Worm (Caenorhabditis elegans) whole organism, L4 larva: ENCODE results near the gene ugt-38.

Experiments used
- F10B5.3 ChIP-seq: sonication (generic microtip); optimal IDR thresholded peaks from 2 replicates; lab custom pipeline; 2016; ENCODE audit warnings: mild to moderate bottlenecking, missing genetic modification characterization, missing compliant biosample characterization
- ZK546.5 ChIP-seq, 2 experiments: sonication (generic microtip); optimal IDR thresholded peaks; 2 replicates each; lab custom pipeline; 2017; ENCODE audit warnings: missing biosample characterization in 2 of 2, missing genetic modification characterization in 2 of 2
- jun-1 ChIP-seq: fragments of 150-350 bp; optimal IDR thresholded peaks from 2 replicates; lab custom pipeline; 2014; ENCODE audit warnings: missing biosample characterization, missing genetic modification reagents, missing genetic modification characterization
- lin-13 ChIP-seq: fragments of 150-350 bp; optimal IDR thresholded peaks from 2 replicates; lab custom pipeline; 2014; ENCODE audit warnings: missing biosample characterization, missing genetic modification reagents, missing genetic modification characterization
- lsy-2 ChIP-seq, 2 experiments: fragments of 150-350 bp in 1 of 2; sonication (generic microtip) in 1 of 2; optimal IDR thresholded peaks; 2 replicates each; lab custom pipeline; 2014 to 2017; ENCODE audit warnings: missing biosample characterization in 2 of 2, missing genetic modification characterization in 2 of 2
- spr-1 ChIP-seq: sonication (generic microtip); optimal IDR thresholded peaks from 2 replicates; lab custom pipeline; 2016; ENCODE audit warnings: mild to moderate bottlenecking, missing genetic modification characterization, missing compliant biosample characterization

ce11 chrV:7156079-7156478, 8.8 kb upstream of the ugt-38 start, which contains the start of gene F10D2.10:
- TF ChIP-seq jun-1 (tag; lab: Kevin White, UChicago) (no peak), spr-1 (tag; lab: Kevin White, UChicago) (no peak), ZK546.5 (tag; optimal IDR thresholded peaks at IDR 0.05; lab: Kevin White, UChicago) (no peak), F10B5.3 (tag; lab: Kevin White, UChicago) (no peak), lin-13 (GFP tag; lab: Kevin White, UChicago) (no peak), lsy-2 (tag; optimal IDR thresholded peaks at IDR 0.05; lab: Kevin White, UChicago) (no peak)
